Fruit fly (Drosophila melanogaster): ENCODE measurements around the gene CG17122.

DNA sequence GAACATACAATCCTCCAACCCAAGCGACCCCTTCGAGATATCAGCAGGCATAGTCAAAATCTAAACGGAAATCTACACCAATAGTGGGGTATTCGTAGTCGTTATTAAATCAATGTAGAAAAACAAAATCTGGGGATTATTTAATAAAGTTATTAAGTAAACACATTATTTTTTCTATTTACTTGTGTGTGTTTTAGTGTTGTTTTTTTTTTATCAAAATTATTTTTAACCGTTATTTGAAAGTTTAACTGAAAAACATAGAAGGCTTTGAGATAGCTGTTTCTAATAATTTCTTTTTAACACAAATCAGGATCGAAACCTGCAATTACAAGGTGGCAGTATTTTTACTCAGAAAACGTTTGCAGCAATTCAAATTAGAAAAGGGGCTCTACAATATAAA is 34.2 kb upstream of the CG17122 start, which contains the start of gene polo:
- TF ChIP-seq rn (GFP tag; IDR thresholded peaks at IDR 0.05) (no peak), Ets98B (GFP tag; IDR thresholded peaks at IDR 0.05) (no peak)
